Worm (Caenorhabditis elegans): ENCODE results near the gene let-2.

DNA sequence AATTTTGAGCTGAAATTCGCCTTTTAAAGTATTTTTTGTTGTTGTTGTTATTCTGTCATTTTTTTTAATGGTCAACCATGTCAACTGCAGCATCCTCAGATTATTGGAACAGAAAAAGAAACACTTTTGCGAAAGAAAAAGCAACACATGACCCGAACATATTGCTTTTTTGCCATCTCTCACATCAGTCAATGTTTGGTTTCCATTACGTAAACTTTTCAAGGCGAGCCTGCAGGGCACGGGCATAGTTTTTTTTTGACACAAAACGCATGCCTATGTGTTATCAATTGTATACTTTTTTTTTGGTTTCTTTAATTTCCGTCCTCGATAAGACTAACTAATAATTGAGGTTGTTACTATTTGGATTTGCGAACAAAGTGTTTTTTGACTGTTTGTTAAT lies 51.7 kb downstream of the let-2 start:
- TF ChIP-seq ama-1 (optimal IDR thresholded peaks at IDR 0.05) (no peak), sea-1 (GFP tag; conservative IDR thresholded peaks at IDR 0.05) (no peak), ceh-13 (GFP tag; optimal IDR thresholded peaks at IDR 0.05) (no peak), tra-4 (tag; optimal IDR thresholded peaks at IDR 0.05) (no peak), hmbx-1 (tag; optimal IDR thresholded peaks at IDR 0.05) (no peak), ceh-36 (tag; optimal IDR thresholded peaks at IDR 0.05) (no peak), tbx-11 (GFP tag; IDR thresholded peaks at IDR 0.05) (no peak), pes-1 (GFP tag; IDR thresholded peaks at IDR 0.05) (no peak), F13C5.2 (tag; optimal IDR thresholded peaks at IDR 0.05) (no peak), aly-1 (tag; optimal IDR thresholded peaks at IDR 0.05) (no peak), tbx-37 (GFP tag; conservative IDR thresholded peaks at IDR 0.05) (no peak), scrt-1 (GFP tag; IDR thresholded peaks at IDR 0.05) (no peak), ets-7 (tag; optimal IDR thresholded peaks at IDR 0.05) (no peak), B0310.2 (tag; optimal IDR thresholded peaks at IDR 0.05) (no peak)
